Worm (Caenorhabditis elegans) whole organism, L3 larva: ENCODE measurements around the gene irld-64.
A peak's percentile ranks its signal among the peaks of the same experiment; 100 is the strongest.

Source experiments
- R02D3.7 ChIP-seq: fragments of 150-350 bp; optimal IDR thresholded peaks from 2 replicates; lab custom pipeline; 2014; ENCODE audit warnings: missing biosample characterization, missing genetic modification characterization
- ZK546.5 ChIP-seq: sonication (generic microtip); optimal IDR thresholded peaks from 2 replicates; lab custom pipeline; 2017; ENCODE audit warnings: missing biosample characterization, missing genetic modification characterization
- aly-2 ChIP-seq: fragments of 150-350 bp; optimal IDR thresholded peaks from 2 replicates; lab custom pipeline; 2014; ENCODE audit warnings: missing biosample characterization, missing genetic modification characterization
- ama-1 ChIP-seq: fragments of 150-350 bp; optimal IDR thresholded peaks from 2 replicates; lab custom pipeline; 2018
- ceh-16 ChIP-seq: sonication (generic microtip); optimal IDR thresholded peaks from 2 replicates; lab custom pipeline; 2017; ENCODE audit warnings: missing biosample characterization, missing genetic modification characterization
- ceh-28 ChIP-seq: fragments of 150-350 bp; optimal IDR thresholded peaks from 2 replicates; lab custom pipeline; 2014; ENCODE audit warnings: missing biosample characterization, missing genetic modification reagents, missing genetic modification characterization
- ceh-82 ChIP-seq: fragments of 150-350 bp; optimal IDR thresholded peaks from 2 replicates; lab custom pipeline; 2014; ENCODE audit warnings: missing biosample characterization, missing genetic modification characterization
- ceh-9 ChIP-seq: sonication (generic microtip); optimal IDR thresholded peaks from 2 replicates; lab custom pipeline; 2018; ENCODE audit warnings: missing biosample characterization, missing genetic modification characterization
- daf-12 ChIP-seq: fragments of 150-350 bp; optimal IDR thresholded peaks from 2 replicates; lab custom pipeline; 2014; ENCODE audit warnings: missing biosample characterization, missing genetic modification reagents, missing genetic modification characterization
- egl-27 ChIP-seq: sonication (generic microtip); optimal IDR thresholded peaks from 4 replicates; lab custom pipeline; 2017; ENCODE audit warnings: missing biosample characterization, missing genetic modification reagents, missing genetic modification characterization
- egl-5 ChIP-seq: fragments of 150-350 bp; optimal IDR thresholded peaks from 2 replicates; lab custom pipeline; 2017; ENCODE audit warnings: missing biosample characterization, missing genetic modification reagents, missing genetic modification characterization, inconsistent platforms
- eor-1 ChIP-seq, 2 experiments: fragments of 150-350 bp; optimal IDR thresholded peaks; 2 replicates each; lab custom pipeline; 2014 to 2018; ENCODE audit warnings: missing biosample characterization in 2 of 2, missing genetic modification characterization in 2 of 2
- fkh-10 ChIP-seq: sonication (generic microtip); optimal IDR thresholded peaks from 2 replicates; lab custom pipeline; 2017; ENCODE audit warnings: missing biosample characterization, missing genetic modification reagents, missing genetic modification characterization
- fos-1 ChIP-seq: fragments of 150-350 bp; optimal IDR thresholded peaks from 2 replicates; lab custom pipeline; 2014; ENCODE audit warnings: missing biosample characterization, missing genetic modification characterization
- hmg-11 ChIP-seq: sonication (generic microtip); optimal IDR thresholded peaks from 2 replicates; lab custom pipeline; 2016; ENCODE audit warnings: missing genetic modification characterization, missing compliant biosample characterization
- jun-1 ChIP-seq: fragments of 150-350 bp; optimal IDR thresholded peaks from 2 replicates; lab custom pipeline; 2014; ENCODE audit warnings: missing biosample characterization, missing genetic modification reagents, missing genetic modification characterization
- lin-15B ChIP-seq: fragments of 150-350 bp; optimal IDR thresholded peaks from 2 replicates; lab custom pipeline; 2014; ENCODE audit warnings: missing biosample characterization, missing genetic modification characterization
- lin-39 ChIP-seq: fragments of 150-350 bp; optimal IDR thresholded peaks from 2 replicates; lab custom pipeline; 2018; ENCODE audit warnings: missing biosample characterization, missing genetic modification reagents, missing genetic modification characterization
- lsy-12 ChIP-seq: sonication (generic microtip); optimal IDR thresholded peaks from 2 replicates; lab custom pipeline; 2016; ENCODE audit warnings: mild to moderate bottlenecking, missing genetic modification characterization, missing compliant biosample characterization
- mdl-1 ChIP-seq: fragments of 150-350 bp; optimal IDR thresholded peaks from 2 replicates; lab custom pipeline; 2014; ENCODE audit warnings: missing biosample characterization, missing genetic modification characterization
- mml-1 ChIP-seq: fragments of 150-350 bp; sonication (generic microtip); optimal IDR thresholded peaks from 3 replicates; lab custom pipeline; 2014; ENCODE audit warnings: missing biosample characterization, missing genetic modification characterization
- nhr-11 ChIP-seq: fragments of 150-350 bp; optimal IDR thresholded peaks from 2 replicates; lab custom pipeline; 2014; ENCODE audit warnings: missing biosample characterization, missing genetic modification characterization
- nhr-12 ChIP-seq: fragments of 150-350 bp; optimal IDR thresholded peaks from 2 replicates; lab custom pipeline; 2014; ENCODE audit warnings: missing biosample characterization, missing genetic modification characterization
- nhr-237 ChIP-seq: fragments of 150-350 bp; optimal IDR thresholded peaks from 2 replicates; lab custom pipeline; 2014; ENCODE audit warnings: missing biosample characterization, missing genetic modification characterization
- nhr-25 ChIP-seq: sonication (generic microtip); optimal IDR thresholded peaks from 2 replicates; lab custom pipeline; 2017; ENCODE audit warnings: missing biosample characterization, missing genetic modification characterization
- nhr-28 ChIP-seq: fragments of 150-350 bp; optimal IDR thresholded peaks from 2 replicates; lab custom pipeline; 2014; ENCODE audit warnings: missing biosample characterization, missing genetic modification characterization
- nhr-67 ChIP-seq: fragments of 150-350 bp; optimal IDR thresholded peaks from 2 replicates; lab custom pipeline; 2014; ENCODE audit warnings: missing biosample characterization, missing genetic modification characterization
- skn-1 ChIP-seq: fragments of 150-350 bp; optimal IDR thresholded peaks from 2 replicates; lab custom pipeline; 2014; ENCODE audit warnings: missing biosample characterization, missing genetic modification characterization
- snpc-4 ChIP-seq: fragments of 150-350 bp; optimal IDR thresholded peaks from 2 replicates; lab custom pipeline; 2014; ENCODE audit warnings: missing biosample characterization, missing genetic modification characterization
- unc-39 ChIP-seq: sonication (generic microtip); optimal IDR thresholded peaks from 4 replicates; lab custom pipeline; 2017; ENCODE audit warnings: missing biosample characterization, missing genetic modification characterization
- unc-62 ChIP-seq: fragments of 150-350 bp; sonication (generic microtip); optimal IDR thresholded peaks from 4 replicates; lab custom pipeline; 2014; ENCODE audit warnings: missing biosample characterization, missing genetic modification reagents, missing genetic modification characterization
- ztf-4 ChIP-seq: fragments of 150-350 bp; optimal IDR thresholded peaks from 2 replicates; lab custom pipeline; 2014; ENCODE audit warnings: missing biosample characterization, missing genetic modification characterization

irld-64 gene

ce11 chrII:2885518-2886449 lies 44.6 kb downstream of the irld-64 start:
- TF ChIP-seq ceh-28 (tag; lab: Kevin White, UChicago), result peak; percentile 94
- TF ChIP-seq lin-39 (tag; lab: Kevin White, UChicago), result no peak

- TF ChIP-seq aly-2 (tag; lab: Kevin White, UChicago) (no peak), R02D3.7 (tag; lab: Kevin White, UChicago) (no peak), ama-1 (lab: Kevin White, UChicago) (no peak), nhr-12 (tag; lab: Kevin White, UChicago) (no peak), unc-62 (GFP tag; lab: Kevin White, UChicago) (no peak), jun-1 (tag; lab: Kevin White, UChicago) (no peak), ztf-4 (no peak), nhr-237 (tag; lab: Kevin White, UChicago) (no peak), ceh-28 (tag; lab: Kevin White, UChicago) (no peak), snpc-4 (tag; lab: Kevin White, UChicago) (no peak), ceh-9 (tag; lab: Kevin White, UChicago) (no peak), daf-12 (tag; lab: Kevin White, UChicago) (no peak), hmg-11 (tag; lab: Kevin White, UChicago) (no peak), eor-1 (tag; optimal IDR thresholded peaks at IDR 0.05; lab: Kevin White, UChicago) (no peak)
- TF ChIP-seq, all 47 proteins: peak for 0
Measured at ce11 chrII:2884810-2885209, 45.6 kb downstream of the irld-64 start, which contains the start of gene pigw-1. Gene pigw-1 (minus strand): TSS chrII:2884910.

ce11 chrII:2881088-2881487 lies 49.3 kb downstream of the irld-64 start:
- no peak for TF ChIP-seq nhr-28 (tag; lab: Kevin White, UChicago)
- TF ChIP-seq unc-39 (tag; lab: Kevin White, UChicago), result no peak
- TF ChIP-seq ztf-4, result no peak
- no peak for TF ChIP-seq daf-12 (tag; lab: Kevin White, UChicago)
- TF ChIP-seq fkh-10, result no peak
- TF ChIP-seq unc-62 (GFP tag; lab: Kevin White, UChicago), result no peak
- TF ChIP-seq nhr-67 (tag; lab: Kevin White, UChicago), result no peak
- TF ChIP-seq skn-1, result no peak
- no peak for TF ChIP-seq nhr-12 (tag; lab: Kevin White, UChicago)
- TF ChIP-seq egl-27 (tag; lab: Kevin White, UChicago), result no peak
- TF ChIP-seq fos-1, result no peak
- no peak for TF ChIP-seq ama-1 (lab: Kevin White, UChicago)
- no peak for TF ChIP-seq egl-5
- no peak for TF ChIP-seq snpc-4 (tag; lab: Kevin White, UChicago)
- TF ChIP-seq ZK546.5, result no peak
- no peak for TF ChIP-seq mml-1
- TF ChIP-seq lin-15B, result no peak
- no peak for TF ChIP-seq nhr-25

ce11 chrII:2878909-2879308 lies 51.5 kb downstream of the irld-64 start:
- TF ChIP-seq ceh-28 (tag; lab: Kevin White, UChicago) (no peak), ama-1 (lab: Kevin White, UChicago) (no peak), nhr-11 (tag; lab: Kevin White, UChicago) (no peak), ceh-82 (tag; lab: Kevin White, UChicago) (no peak), lin-39 (tag; lab: Kevin White, UChicago) (no peak), snpc-4 (tag; lab: Kevin White, UChicago) (no peak), ZK546.5 (no peak), lsy-12 (no peak), nhr-28 (tag; lab: Kevin White, UChicago) (no peak), mdl-1 (tag; lab: Kevin White, UChicago) (no peak), ceh-16 (tag; lab: Kevin White, UChicago) (no peak), ztf-4 (no peak)
